Fruit fly (Drosophila melanogaster) whole organism: ENCODE measurements around the gene LysX.

Experiments
- CG8478 ChIP-seq: fragments of >200 bp; optimal IDR thresholded peaks from 2 replicates; lab custom pipeline; 2018; ENCODE audit warnings: inconsistent platforms
- Dll ChIP-seq: fragments of >200 bp; optimal IDR thresholded peaks from 2 replicates; lab custom pipeline; 2017
- pan ChIP-seq: fragments of >200 bp; optimal IDR thresholded peaks from 2 replicates; lab custom pipeline; 2017
- psq ChIP-seq: fragments of >200 bp; optimal IDR thresholded peaks from 2 replicates; lab custom pipeline; 2017

DNA sequence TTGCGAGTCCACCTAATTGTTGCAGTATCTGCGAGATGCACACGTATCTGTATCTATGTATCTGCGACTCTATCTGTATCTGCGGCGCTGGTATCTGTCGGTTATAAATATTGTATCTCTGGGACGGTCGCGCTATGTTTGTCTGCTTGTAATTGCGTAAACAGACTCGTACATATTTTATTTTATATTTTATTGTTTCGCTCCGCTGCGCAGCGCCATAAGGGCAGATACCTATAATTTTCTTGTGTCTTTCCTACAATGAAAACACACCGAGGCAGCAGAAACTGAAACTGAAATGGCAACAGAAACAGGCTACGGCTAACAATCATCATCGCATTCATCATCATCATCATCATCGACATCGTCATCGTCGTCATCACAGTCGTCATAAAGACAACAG lies 26.7 kb downstream of the LysX start:
- TF ChIP-seq psq (lab: Kevin White, UChicago) (no peak), CG8478 (no peak), Dll (lab: Kevin White, UChicago) (no peak), pan (lab: Kevin White, UChicago) (no peak)
